Worm (Caenorhabditis elegans) whole organism, L2 larva: ENCODE results near the gene aos-1.

Experiments
- C34F6.9 ChIP-seq: fragments of 150-350 bp; optimal IDR thresholded peaks from 2 replicates; lab custom pipeline; 2014; ENCODE audit warnings: missing biosample characterization, missing genetic modification characterization
- F13H6.1 ChIP-seq: sonication (generic microtip); optimal IDR thresholded peaks from 2 replicates; lab custom pipeline; 2016; ENCODE audit warnings: missing genetic modification characterization, missing compliant biosample characterization
- R02D3.7 ChIP-seq: fragments of 150-350 bp; optimal IDR thresholded peaks from 2 replicates; lab custom pipeline; 2014; ENCODE audit warnings: missing biosample characterization, missing genetic modification characterization
- Y55F3AM.14 ChIP-seq: fragments of 200-800 bp; sonication (Bioruptor generic); optimal IDR thresholded peaks from 2 replicates; lab custom pipeline; 2018; ENCODE audit warnings: mild to moderate bottlenecking, missing genetic modification characterization, missing compliant biosample characterization
- ZK546.5 ChIP-seq: sonication (generic microtip); optimal IDR thresholded peaks from 2 replicates; lab custom pipeline; 2017; ENCODE audit warnings: missing biosample characterization, missing genetic modification characterization
- alr-1 ChIP-seq: fragments of 150-350 bp; optimal IDR thresholded peaks from 2 replicates; lab custom pipeline; 2014; ENCODE audit warnings: missing biosample characterization, missing genetic modification characterization
- aly-2 ChIP-seq: fragments of 150-350 bp; optimal IDR thresholded peaks from 2 replicates; lab custom pipeline; 2014; ENCODE audit warnings: missing biosample characterization, missing genetic modification characterization
- ama-1 ChIP-seq: fragments of 150-350 bp; optimal IDR thresholded peaks from 2 replicates; lab custom pipeline; 2018; ENCODE audit warnings: inconsistent platforms
- blmp-1 ChIP-seq: sonication (generic microtip); optimal IDR thresholded peaks from 2 replicates; lab custom pipeline; 2017; ENCODE audit warnings: missing genetic modification characterization, mild to moderate bottlenecking, missing compliant biosample characterization, antibody characterized with exemption, moderate library complexity; ENCODE audit not compliant: insufficient read depth
- ceh-16 ChIP-seq: fragments of 150-350 bp; optimal IDR thresholded peaks from 2 replicates; lab custom pipeline; 2014; ENCODE audit warnings: missing biosample characterization, missing genetic modification characterization
- ceh-82 ChIP-seq: fragments of 150-350 bp; optimal IDR thresholded peaks from 2 replicates; lab custom pipeline; 2014; ENCODE audit warnings: missing biosample characterization, missing genetic modification characterization
- dmd-4 ChIP-seq: sonication (generic microtip); optimal IDR thresholded peaks from 2 replicates; lab custom pipeline; 2017; ENCODE audit warnings: missing biosample characterization, missing genetic modification characterization
- egl-27 ChIP-seq: sonication (generic microtip); optimal IDR thresholded peaks from 3 replicates; lab custom pipeline; 2017; ENCODE audit warnings: missing biosample characterization, missing genetic modification reagents, missing genetic modification characterization
- elt-1 ChIP-seq: fragments of 150-350 bp; optimal IDR thresholded peaks from 2 replicates; lab custom pipeline; 2014; ENCODE audit warnings: missing biosample characterization, missing genetic modification characterization
- elt-3 ChIP-seq: sonication (generic microtip); optimal IDR thresholded peaks from 2 replicates; lab custom pipeline; 2017; ENCODE audit warnings: missing biosample characterization, missing genetic modification characterization
- fos-1 ChIP-seq: fragments of 150-350 bp; optimal IDR thresholded peaks from 2 replicates; lab custom pipeline; 2014; ENCODE audit warnings: missing biosample characterization, missing genetic modification characterization
- gmeb-1 ChIP-seq: fragments of 150-350 bp; optimal IDR thresholded peaks from 2 replicates; lab custom pipeline; 2014; ENCODE audit warnings: missing biosample characterization, missing genetic modification characterization
- lin-11 ChIP-seq: fragments of 150-350 bp; sonication (generic microtip); optimal IDR thresholded peaks from 2 replicates; lab custom pipeline; 2014; ENCODE audit warnings: missing biosample characterization, missing genetic modification characterization, inconsistent platforms, mixed read lengths
- lin-13 ChIP-seq: fragments of 150-350 bp; optimal IDR thresholded peaks from 2 replicates; lab custom pipeline; 2014; ENCODE audit warnings: missing biosample characterization, missing genetic modification reagents, missing genetic modification characterization
- lin-39 ChIP-seq: fragments of 150-350 bp; optimal IDR thresholded peaks from 2 replicates; lab custom pipeline; 2014; ENCODE audit warnings: missing biosample characterization, missing genetic modification reagents, missing genetic modification characterization
- mab-5 ChIP-seq: fragments of 150-350 bp; optimal IDR thresholded peaks from 2 replicates; lab custom pipeline; 2014; ENCODE audit warnings: missing biosample characterization, missing genetic modification characterization
- mbf-1 ChIP-seq: sonication (generic microtip); optimal IDR thresholded peaks from 2 replicates; lab custom pipeline; 2017; ENCODE audit warnings: missing biosample characterization, missing genetic modification characterization
- mdl-1 ChIP-seq, 2 experiments: fragments of 150-350 bp in 1 of 2; sonication (generic microtip) in 1 of 2; optimal IDR thresholded peaks; 2 replicates each; lab custom pipeline; 2017; ENCODE audit warnings: missing biosample characterization in 2 of 2, missing genetic modification characterization in 2 of 2
- nhr-10 ChIP-seq: sonication (generic microtip); optimal IDR thresholded peaks from 2 replicates; lab custom pipeline; 2017; ENCODE audit warnings: missing biosample characterization, missing genetic modification characterization
- nhr-11 ChIP-seq: fragments of 150-350 bp; optimal IDR thresholded peaks from 2 replicates; lab custom pipeline; 2014; ENCODE audit warnings: missing biosample characterization, missing genetic modification characterization
- nhr-12 ChIP-seq: fragments of 150-350 bp; optimal IDR thresholded peaks from 2 replicates; lab custom pipeline; 2014; ENCODE audit warnings: missing biosample characterization, missing genetic modification characterization
- nhr-129 ChIP-seq: fragments of 150-350 bp; optimal IDR thresholded peaks from 2 replicates; lab custom pipeline; 2014; ENCODE audit warnings: missing biosample characterization, missing genetic modification characterization
- nhr-21 ChIP-seq: fragments of 150-350 bp; optimal IDR thresholded peaks from 2 replicates; lab custom pipeline; 2014; ENCODE audit warnings: missing biosample characterization, missing genetic modification characterization
- nhr-237 ChIP-seq: fragments of 150-350 bp; optimal IDR thresholded peaks from 2 replicates; lab custom pipeline; 2014; ENCODE audit warnings: missing biosample characterization, missing genetic modification characterization
- nhr-25 ChIP-seq: fragments of 150-350 bp; sonication (generic microtip); optimal IDR thresholded peaks from 3 replicates; lab custom pipeline; 2014; ENCODE audit warnings: missing biosample characterization, missing genetic modification characterization
- nhr-6 ChIP-seq: fragments of 150-350 bp; optimal IDR thresholded peaks from 2 replicates; lab custom pipeline; 2014; ENCODE audit warnings: missing biosample characterization, missing genetic modification characterization
- nhr-77 ChIP-seq: fragments of 150-350 bp; optimal IDR thresholded peaks from 2 replicates; lab custom pipeline; 2014; ENCODE audit warnings: missing biosample characterization, missing genetic modification characterization
- peb-1 ChIP-seq: fragments of 150-350 bp; optimal IDR thresholded peaks from 2 replicates; lab custom pipeline; 2014; ENCODE audit warnings: missing biosample characterization, missing genetic modification characterization
- sem-4 ChIP-seq: fragments of 150-350 bp; optimal IDR thresholded peaks from 2 replicates; lab custom pipeline; 2014; ENCODE audit warnings: missing biosample characterization, missing genetic modification reagents, missing genetic modification characterization
- skn-1 ChIP-seq: sonication (generic microtip); optimal IDR thresholded peaks from 2 replicates; lab custom pipeline; 2017; ENCODE audit warnings: missing biosample characterization, missing genetic modification characterization
- sma-3 ChIP-seq: sonication (generic microtip); optimal IDR thresholded peaks from 2 replicates; lab custom pipeline; 2016; ENCODE audit warnings: missing genetic modification reagents, missing genetic modification characterization, missing compliant biosample characterization
- sma-9 ChIP-seq, 2 experiments: fragments of 150-350 bp in 1 of 2; sonication (generic microtip) in 1 of 2; optimal IDR thresholded peaks; 2 replicates each; lab custom pipeline; 2014 to 2016; ENCODE audit warnings: missing genetic modification characterization in 2 of 2, mild to moderate bottlenecking in 1 of 2, missing biosample characterization in 1 of 2, missing compliant biosample characterization in 1 of 2, missing genetic modification reagents in 1 of 2, moderate library complexity in 1 of 2
- snpc-4 ChIP-seq: fragments of 150-350 bp; optimal IDR thresholded peaks from 2 replicates; lab custom pipeline; 2014; ENCODE audit warnings: missing biosample characterization, missing genetic modification characterization
- unc-39 ChIP-seq: fragments of 150-350 bp; optimal IDR thresholded peaks from 2 replicates; lab custom pipeline; 2014; ENCODE audit warnings: missing biosample characterization, missing genetic modification characterization
- unc-55 ChIP-seq: fragments of 150-350 bp; sonication (generic microtip); optimal IDR thresholded peaks from 3 replicates; lab custom pipeline; 2014; ENCODE audit warnings: missing biosample characterization, missing genetic modification reagents, missing genetic modification characterization
- unc-62 ChIP-seq: fragments of 150-350 bp; optimal IDR thresholded peaks from 2 replicates; lab custom pipeline; 2014; ENCODE audit warnings: missing biosample characterization, missing genetic modification reagents, missing genetic modification characterization
- zag-1 ChIP-seq: fragments of 150-350 bp; optimal IDR thresholded peaks from 2 replicates; lab custom pipeline; 2014; ENCODE audit warnings: missing biosample characterization, missing genetic modification characterization
- ztf-1 ChIP-seq: fragments of 200-800 bp; sonication (Bioruptor generic); conservative IDR thresholded peaks from 2 replicates; pipeline ENCODE4 v1.3.6; 2022; ENCODE audit warnings: missing genetic modification characterization, missing compliant biosample characterization
- ztf-11 ChIP-seq: sonication (generic microtip); optimal IDR thresholded peaks from 2 replicates; lab custom pipeline; 2017; ENCODE audit warnings: missing biosample characterization, missing genetic modification characterization
- ztf-4 ChIP-seq: fragments of 150-350 bp; optimal IDR thresholded peaks from 2 replicates; lab custom pipeline; 2014; ENCODE audit warnings: missing biosample characterization, missing genetic modification characterization

aos-1 gene

DNA sequence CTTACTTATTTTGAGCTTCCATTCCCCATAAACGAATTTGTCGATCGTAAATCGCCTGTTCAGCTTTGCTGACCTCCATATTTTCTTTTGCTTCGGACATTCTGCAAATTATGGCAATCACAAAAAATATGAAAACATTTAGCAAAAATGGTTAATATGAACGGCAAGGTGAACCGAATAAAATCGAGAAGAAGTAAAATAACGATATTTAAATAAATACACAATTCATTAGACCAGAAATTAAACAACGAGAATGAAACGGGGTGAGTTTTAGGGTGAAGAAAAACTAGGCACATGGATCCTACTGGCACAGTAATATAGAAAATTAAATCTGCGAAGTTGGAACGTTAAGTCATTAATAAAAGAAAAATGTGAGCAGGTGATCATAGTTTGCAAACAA lies at the start of gene aos-1:
Gene aos-1, minus strand, starts transcription at position 101 of the 400 bp plus-strand sequence.
- TF ChIP-seq lin-39 (tag; lab: Kevin White, UChicago) (no peak), egl-27 (no peak), gmeb-1 (no peak), mdl-1 (tag; optimal IDR thresholded peaks at IDR 0.05; lab: Kevin White, UChicago) (no peak), peb-1 (tag; lab: Kevin White, UChicago) (no peak), zag-1 (tag; lab: Kevin White, UChicago) (no peak), lin-11 (tag; lab: Kevin White, UChicago) (no peak), nhr-237 (tag; lab: Kevin White, UChicago) (no peak), skn-1 (tag; lab: Kevin White, UChicago) (no peak), mbf-1 (no peak), blmp-1 (tag; lab: Kevin White, UChicago) (no peak), sem-4 (tag; lab: Kevin White, UChicago) (no peak), snpc-4 (tag; lab: Kevin White, UChicago) (no peak), lin-13 (no peak)

DNA sequence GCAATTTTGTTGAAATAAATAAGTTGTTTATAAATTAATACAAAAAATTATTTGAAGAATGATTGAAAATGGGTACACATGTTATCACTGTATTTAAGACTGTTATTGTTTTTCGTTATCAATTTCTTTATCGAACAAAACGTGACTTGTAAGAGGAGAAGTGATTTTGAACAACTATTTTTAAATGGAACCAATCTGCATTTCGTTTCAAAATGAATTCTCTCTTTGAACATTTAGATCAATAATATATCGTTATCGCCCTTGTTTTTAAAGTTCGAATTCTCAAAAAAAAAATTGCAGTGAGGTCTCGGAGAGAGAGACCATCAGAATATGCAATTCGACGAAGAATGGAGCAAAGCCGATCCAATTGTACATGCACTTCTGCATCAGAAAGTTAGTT lies 49.1 kb upstream of the aos-1 start, which contains the start of gene cul-5:
Gene cul-5, plus strand, starts transcription at position 301 of the 400 bp plus-strand sequence.
- no peak for TF ChIP-seq ama-1 (lab: Kevin White, UChicago)
- no peak for TF ChIP-seq mab-5 (tag; lab: Kevin White, UChicago)
- TF ChIP-seq nhr-6 (tag; lab: Kevin White, UChicago) = no peak
- TF ChIP-seq unc-39 = no peak
- no peak for TF ChIP-seq lin-13
- TF ChIP-seq sma-3 (GFP tag; lab: Kevin White, UChicago) = no peak
- TF ChIP-seq R02D3.7 = no peak
- TF ChIP-seq Y55F3AM.14 (GFP tag; lab: Kevin White, UChicago) = no peak
- no peak for TF ChIP-seq sma-9 (GFP tag; optimal IDR thresholded peaks at IDR 0.05; lab: Kevin White, UChicago)
- TF ChIP-seq sma-9 (tag; optimal IDR thresholded peaks at IDR 0.05; lab: Kevin White, UChicago) = no peak
- no peak for TF ChIP-seq fos-1 (tag; lab: Kevin White, UChicago)
- TF ChIP-seq aly-2 = no peak
- no peak for TF ChIP-seq nhr-25 (tag; lab: Kevin White, UChicago)
- no peak for TF ChIP-seq nhr-10 (tag; lab: Kevin White, UChicago)
- no peak for TF ChIP-seq nhr-11 (tag; lab: Kevin White, UChicago)
- no peak for TF ChIP-seq mdl-1 (tag; optimal IDR thresholded peaks at IDR 0.05; lab: Kevin White, UChicago)

DNA sequence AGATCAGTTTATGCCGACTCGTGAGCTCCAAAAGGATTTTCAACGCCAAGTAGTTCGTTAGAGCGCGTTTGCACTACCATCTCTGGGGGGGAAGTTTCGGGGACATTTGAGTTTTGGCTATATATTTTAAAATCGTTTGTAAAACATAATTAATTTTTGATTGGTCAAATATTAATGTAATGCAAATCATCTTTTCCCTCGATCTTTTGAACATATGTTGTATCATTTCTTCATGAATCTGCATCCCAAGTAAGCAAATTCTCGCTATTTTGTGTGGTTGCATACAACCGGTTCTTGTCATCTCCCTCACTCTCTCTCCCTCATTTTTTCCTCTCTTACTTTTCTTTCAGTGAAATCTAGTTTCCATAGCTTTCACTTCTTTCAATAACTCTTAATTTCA lies 48.1 kb upstream of the aos-1 start:
- TF ChIP-seq blmp-1 (tag; lab: Kevin White, UChicago) (peak; percentile 96), nhr-12 (tag; lab: Kevin White, UChicago) (no peak), mbf-1 (no peak), dmd-4 (tag; lab: Kevin White, UChicago) (no peak), R02D3.7 (no peak), fos-1 (tag; lab: Kevin White, UChicago) (peak; percentile 28), lin-11 (tag; lab: Kevin White, UChicago) (no peak), ztf-11 (tag; lab: Kevin White, UChicago) (no peak), mdl-1 (tag; optimal IDR thresholded peaks at IDR 0.05; lab: Kevin White, UChicago) (no peak), C34F6.9 (tag; lab: Kevin White, UChicago) (peak; percentile 79), skn-1 (tag; lab: Kevin White, UChicago) (no peak), aly-2 (no peak), sma-9 (GFP tag; optimal IDR thresholded peaks at IDR 0.05; lab: Kevin White, UChicago) (no peak), sma-9 (tag; optimal IDR thresholded peaks at IDR 0.05; lab: Kevin White, UChicago) (no peak), Y55F3AM.14 (GFP tag; lab: Kevin White, UChicago) (no peak), alr-1 (no peak), F13H6.1 (tag; lab: Kevin White, UChicago) (peak; percentile 63), elt-3 (no peak), nhr-10 (tag; lab: Kevin White, UChicago) (no peak), lin-39 (tag; lab: Kevin White, UChicago) (no peak), sma-3 (GFP tag; lab: Kevin White, UChicago) (peak; percentile 72), unc-62 (GFP tag; lab: Kevin White, UChicago) (no peak), nhr-237 (tag; lab: Kevin White, UChicago) (no peak), nhr-11 (tag; lab: Kevin White, UChicago) (no peak), snpc-4 (tag; lab: Kevin White, UChicago) (no peak), egl-27 (no peak), mab-5 (tag; lab: Kevin White, UChicago) (no peak), nhr-77 (no peak), nhr-25 (tag; lab: Kevin White, UChicago) (peak; percentile 50), elt-1 (tag; lab: Kevin White, UChicago) (no peak), nhr-129 (peak; percentile 64), nhr-21 (tag; lab: Kevin White, UChicago) (no peak), sem-4 (tag; lab: Kevin White, UChicago) (no peak), zag-1 (tag; lab: Kevin White, UChicago) (no peak), gmeb-1 (peak; percentile 20), unc-55 (GFP tag; lab: Kevin White, UChicago) (peak; percentile 65), ZK546.5 (tag; lab: Kevin White, UChicago) (no peak), ztf-4 (tag; lab: Kevin White, UChicago) (no peak), ama-1 (lab: Kevin White, UChicago) (no peak), ztf-1 (GFP tag; lab: Robert Waterston, UW) (no peak), unc-39 (no peak), ceh-16 (no peak), ceh-82 (no peak), lin-13 (peak; percentile 30), nhr-6 (tag; lab: Kevin White, UChicago) (peak; percentile 6)
